Fruit fly (Drosophila melanogaster) whole organism: ENCODE results near the gene Or85d.

Source experiments
- EcR ChIP-seq, 2 experiments: fragments of >200 bp; optimal IDR thresholded peaks; 2 replicates each; lab custom pipeline; 2017; ENCODE audit warnings: missing biosample characterization in 2 of 2, missing genetic modification characterization in 2 of 2, missing genetic modification reagents in 2 of 2
- psq ChIP-seq: fragments of >200 bp; optimal IDR thresholded peaks from 2 replicates; lab custom pipeline; 2017
- usp ChIP-seq: fragments of >200 bp; optimal IDR thresholded peaks from 2 replicates; lab custom pipeline; 2017; ENCODE audit warnings: missing biosample characterization, missing genetic modification characterization, mixed read lengths

- TF ChIP-seq EcR (GFP tag; optimal IDR thresholded peaks at IDR 0.05; lab: Kevin White, UChicago) (no peak), usp (GFP tag; lab: Kevin White, UChicago) (no peak), psq (no peak)
These were observed 35.5 kb downstream of the Or85d start for dm6 chr3R:8587859-8588258.
